Fruit fly (Drosophila melanogaster) whole organism, embryonic: ENCODE data around the gene wrd.

Source experiments
- BEAF-32 ChIP-seq: fragments of 200-800 bp; sonication (Bioruptor generic); optimal IDR thresholded peaks from 3 replicates; lab custom pipeline; 2017; ENCODE audit warnings: missing biosample characterization, missing genetic modification characterization, mild to moderate bottlenecking, moderate library complexity, missing genetic modification reagents
- Bteb2 ChIP-seq: fragments of 200-800 bp; sonication (Bioruptor generic); optimal IDR thresholded peaks from 2 replicates; lab custom pipeline; 2016; ENCODE audit warnings: missing biosample characterization, missing genetic modification characterization
- CG11085 ChIP-seq: fragments of 200-800 bp; sonication (Bioruptor generic); IDR thresholded peaks from 2 replicates; pipeline ENCODE4 v1.3.6; 2022; ENCODE audit warnings: missing biosample characterization, missing genetic modification characterization
- CG11695 ChIP-seq: fragments of 200-800 bp; sonication (Bioruptor generic); IDR thresholded peaks from 3 replicates; pipeline ENCODE4 v1.3.6; 2022; ENCODE audit warnings: missing biosample characterization, missing genetic modification characterization
- CG13424 ChIP-seq: fragments of 200-800 bp; sonication (Bioruptor generic); optimal IDR thresholded peaks from 2 replicates; lab custom pipeline; 2019; ENCODE audit warnings: missing biosample characterization, mild to moderate bottlenecking, missing genetic modification characterization, moderate library complexity
- CG14014 ChIP-seq: fragments of 200-800 bp; sonication (Bioruptor generic); IDR thresholded peaks from 2 replicates; pipeline ENCODE4 v1.3.6; 2022; ENCODE audit warnings: missing biosample characterization, missing genetic modification characterization
- CG1529 ChIP-seq: fragments of 200-800 bp; sonication (Bioruptor generic); optimal IDR thresholded peaks from 3 replicates; lab custom pipeline; 2018; ENCODE audit warnings: missing biosample characterization, missing genetic modification characterization
- CG15601 ChIP-seq: fragments of 200-800 bp; sonication (Bioruptor generic); optimal IDR thresholded peaks from 3 replicates; lab custom pipeline; 2019; ENCODE audit warnings: missing biosample characterization, mild to moderate bottlenecking, missing genetic modification characterization, moderate library complexity
- CG17359 ChIP-seq: fragments of 200-800 bp; sonication (Bioruptor generic); optimal IDR thresholded peaks from 3 replicates; lab custom pipeline; 2018; ENCODE audit warnings: missing biosample characterization, mild to moderate bottlenecking, missing genetic modification characterization, moderate library complexity
- CG18599 ChIP-seq: fragments of 200-800 bp; sonication (Bioruptor generic); optimal IDR thresholded peaks from 3 replicates; lab custom pipeline; 2017; ENCODE audit warnings: missing biosample characterization, missing genetic modification characterization, mild to moderate bottlenecking, moderate library complexity, missing genetic modification reagents
- CG3847 ChIP-seq: fragments of 200-800 bp; sonication (Bioruptor generic); IDR thresholded peaks from 2 replicates; pipeline ENCODE4 v1.3.6; 2022; ENCODE audit warnings: missing biosample characterization, missing genetic modification characterization
- CG4282 ChIP-seq: fragments of 200-800 bp; sonication (Bioruptor generic); optimal IDR thresholded peaks from 2 replicates; lab custom pipeline; 2016; ENCODE audit warnings: missing biosample characterization, missing genetic modification characterization
- CG5953 ChIP-seq: fragments of 200-800 bp; sonication (Bioruptor generic); IDR thresholded peaks from 2 replicates; pipeline ENCODE4 v1.3.6; 2022; ENCODE audit warnings: missing biosample characterization, missing genetic modification characterization
- CG6272 ChIP-seq: fragments of 200-800 bp; sonication (Bioruptor generic); IDR thresholded peaks from 2 replicates; pipeline ENCODE4 v1.3.6; 2022; ENCODE audit warnings: missing biosample characterization, missing genetic modification characterization
- CG8359 ChIP-seq: fragments of 200-800 bp; sonication (Bioruptor generic); optimal IDR thresholded peaks from 2 replicates; lab custom pipeline; 2017; ENCODE audit warnings: missing biosample characterization, mild to moderate bottlenecking, missing genetic modification characterization, borderline replicate concordance
- CG8765 ChIP-seq: fragments of 200-800 bp; sonication (Bioruptor generic); IDR thresholded peaks from 2 replicates; pipeline ENCODE4 v1.3.6; 2022; ENCODE audit warnings: missing biosample characterization, missing genetic modification characterization
- CHES-1-like ChIP-seq: fragments of 200-800 bp; sonication (Bioruptor generic); optimal IDR thresholded peaks from 2 replicates; lab custom pipeline; 2016; ENCODE audit warnings: missing biosample characterization, missing genetic modification characterization
- CTCF ChIP-seq: fragments of 200-800 bp; sonication (Bioruptor generic); optimal IDR thresholded peaks from 2 replicates; lab custom pipeline; 2017; ENCODE audit warnings: missing biosample characterization, mild to moderate bottlenecking, missing genetic modification characterization, moderate library complexity
- Chrac-16 ChIP-seq: fragments of 200-800 bp; sonication (Bioruptor generic); optimal IDR thresholded peaks from 3 replicates; lab custom pipeline; 2016; ENCODE audit warnings: missing biosample characterization, missing genetic modification characterization
- D19B ChIP-seq: fragments of 200-800 bp; sonication (Bioruptor generic); optimal IDR thresholded peaks from 2 replicates; lab custom pipeline; 2017; ENCODE audit warnings: missing biosample characterization, mild to moderate bottlenecking, missing genetic modification characterization
- Dbx ChIP-seq: fragments of 200-800 bp; sonication (Bioruptor generic); IDR thresholded peaks from 3 replicates; pipeline ENCODE4 v1.3.6; 2022; ENCODE audit warnings: missing biosample characterization, missing genetic modification characterization
- Dref ChIP-seq: fragments of 200-800 bp; sonication (Bioruptor generic); IDR thresholded peaks from 2 replicates; pipeline ENCODE4 v1.3.6; 2022; ENCODE audit warnings: missing biosample characterization, missing genetic modification characterization
- Gug ChIP-seq: fragments of 200-800 bp; sonication (Bioruptor generic); IDR thresholded peaks from 4 replicates; pipeline ENCODE4 v1.3.6; 2022; ENCODE audit warnings: missing biosample characterization, missing genetic modification characterization
- Lim3 ChIP-seq: fragments of 200-800 bp; sonication (Bioruptor generic); IDR thresholded peaks from 2 replicates; pipeline ENCODE4 v1.3.6; 2022; ENCODE audit warnings: missing biosample characterization, missing genetic modification characterization
- MTF-1 ChIP-seq: fragments of 200-800 bp; sonication (Bioruptor generic); optimal IDR thresholded peaks from 2 replicates; lab custom pipeline; 2018; ENCODE audit warnings: missing biosample characterization, mild to moderate bottlenecking, missing genetic modification characterization, borderline replicate concordance
- Med ChIP-seq: fragments of 200-800 bp; sonication (Bioruptor generic); peaks from one replicate; lab custom pipeline; 2016; ENCODE audit warnings: missing biosample characterization, missing genetic modification characterization, mild to moderate bottlenecking, inconsistent platforms, moderate library complexity
- Meics ChIP-seq: fragments of 200-800 bp; sonication (Bioruptor generic); optimal IDR thresholded peaks from 2 replicates; lab custom pipeline; 2017; ENCODE audit warnings: missing biosample characterization, mild to moderate bottlenecking, missing genetic modification characterization
- Neu2 ChIP-seq: fragments of 200-800 bp; sonication (Bioruptor generic); optimal IDR thresholded peaks from 3 replicates; lab custom pipeline; 2016; ENCODE audit warnings: missing biosample characterization, missing genetic modification characterization, borderline replicate concordance
- Nf-YC ChIP-seq: fragments of 200-800 bp; optimal IDR thresholded peaks from 3 replicates; lab custom pipeline; 2019; ENCODE audit warnings: missing biosample characterization, mild to moderate bottlenecking, missing genetic modification characterization, moderate library complexity
- NfI ChIP-seq: fragments of 200-800 bp; sonication (Bioruptor generic); optimal IDR thresholded peaks from 3 replicates; lab custom pipeline; 2018; ENCODE audit warnings: missing biosample characterization, mild to moderate bottlenecking, missing genetic modification characterization, moderate library complexity
- Opbp ChIP-seq: fragments of 200-800 bp; sonication (Bioruptor generic); IDR thresholded peaks from 3 replicates; pipeline ENCODE4 v1.3.6; 2022; ENCODE audit warnings: missing biosample characterization, missing genetic modification characterization; ENCODE audit not compliant: partially characterized antibody
- Stat92E ChIP-seq, 3 experiments: fragments of >200 bp in 2 of 3; fragments of 200-800 bp in 1 of 3; sonication (Bioruptor generic) in 1 of 3; optimal IDR thresholded peaks; 2 replicates each; lab custom pipeline; 2017 to 2019; ENCODE audit warnings: missing biosample characterization in 3 of 3, missing genetic modification characterization in 3 of 3, mild to moderate bottlenecking in 1 of 3, moderate library complexity in 1 of 3
- Vsx1 ChIP-seq: fragments of 200-800 bp; sonication (Bioruptor generic); optimal IDR thresholded peaks from 2 replicates; lab custom pipeline; 2017; ENCODE audit warnings: missing biosample characterization, mild to moderate bottlenecking, missing genetic modification characterization, missing genetic modification reagents
- YL-1 ChIP-seq: fragments of 200-800 bp; sonication (Bioruptor generic); optimal IDR thresholded peaks from 3 replicates; lab custom pipeline; 2017; ENCODE audit warnings: missing biosample characterization, mild to moderate bottlenecking, missing genetic modification characterization
- ab ChIP-seq: fragments of 200-800 bp; sonication (Bioruptor generic); optimal IDR thresholded peaks from 2 replicates; lab custom pipeline; 2016; ENCODE audit warnings: missing biosample characterization, missing genetic modification characterization
- crp ChIP-seq, 2 experiments: fragments of 200-800 bp; sonication (Bioruptor generic); optimal IDR thresholded peaks; 2 replicates in 1 of 2; 3 replicates in 1 of 2; lab custom pipeline; 2017; ENCODE audit warnings: missing biosample characterization in 2 of 2, missing genetic modification characterization in 2 of 2, mild to moderate bottlenecking in 1 of 2, moderate library complexity in 1 of 2
- da ChIP-seq: fragments of 200-800 bp; sonication (Bioruptor generic); optimal IDR thresholded peaks from 2 replicates; lab custom pipeline; 2016; ENCODE audit warnings: missing biosample characterization, missing genetic modification characterization
- dan ChIP-seq: fragments of 200-800 bp; sonication (Bioruptor generic); IDR thresholded peaks from 2 replicates; pipeline ENCODE4 v1.3.6; 2022; ENCODE audit warnings: missing biosample characterization, missing genetic modification characterization
- eve ChIP-seq, 2 experiments: fragments of >200 bp; optimal IDR thresholded peaks; 2 replicates each; lab custom pipeline; 2017; ENCODE audit warnings: missing biosample characterization in 2 of 2, missing genetic modification characterization in 2 of 2
- ewg ChIP-seq: fragments of 200-800 bp; sonication (Bioruptor generic); optimal IDR thresholded peaks from 3 replicates; lab custom pipeline; 2017; ENCODE audit warnings: mild to moderate bottlenecking, missing biosample characterization, missing genetic modification reagents, missing genetic modification characterization
- ftz-f1 ChIP-seq: fragments of 200-800 bp; sonication (Bioruptor generic); optimal IDR thresholded peaks from 2 replicates; lab custom pipeline; 2016; ENCODE audit warnings: missing biosample characterization, missing genetic modification characterization
- kni ChIP-seq: fragments of 200-800 bp; sonication (Bioruptor generic); optimal IDR thresholded peaks from 3 replicates; lab custom pipeline; 2017; ENCODE audit warnings: mild to moderate bottlenecking, missing biosample characterization, missing genetic modification reagents, missing genetic modification characterization
- nau ChIP-seq: fragments of 200-800 bp; sonication (Bioruptor generic); optimal IDR thresholded peaks from 3 replicates; lab custom pipeline; 2017; ENCODE audit warnings: missing biosample characterization, mild to moderate bottlenecking, missing genetic modification characterization, missing genetic modification reagents
- nerfin-2 ChIP-seq: fragments of 200-800 bp; sonication (Bioruptor generic); IDR thresholded peaks from 2 replicates; pipeline ENCODE4 v1.3.6; 2022; ENCODE audit warnings: missing biosample characterization, missing genetic modification characterization; ENCODE audit not compliant: partially characterized antibody
- onecut ChIP-seq: fragments of 200-800 bp; sonication (Bioruptor generic); IDR thresholded peaks from 2 replicates; pipeline ENCODE4 v1.3.6; 2022; ENCODE audit warnings: missing biosample characterization, missing genetic modification characterization
- pb ChIP-seq: fragments of 200-800 bp; sonication (Bioruptor generic); optimal IDR thresholded peaks from 3 replicates; lab custom pipeline; 2016; ENCODE audit warnings: missing biosample characterization, missing genetic modification characterization
- salm ChIP-seq: fragments of 200-800 bp; sonication (Bioruptor generic); optimal IDR thresholded peaks from 2 replicates; lab custom pipeline; 2018; ENCODE audit warnings: missing biosample characterization, mild to moderate bottlenecking, missing genetic modification characterization
- scrt ChIP-seq: fragments of 200-800 bp; sonication (Bioruptor generic); optimal IDR thresholded peaks from 2 replicates; lab custom pipeline; 2018; ENCODE audit warnings: missing biosample characterization, mild to moderate bottlenecking, missing genetic modification characterization, moderate library complexity
- twi ChIP-seq: fragments of 200-800 bp; optimal IDR thresholded peaks from 2 replicates; lab custom pipeline; 2019; ENCODE audit warnings: missing biosample characterization, mild to moderate bottlenecking, missing genetic modification characterization, moderate library complexity
- zen ChIP-seq: fragments of 200-800 bp; sonication (Bioruptor generic); optimal IDR thresholded peaks from 3 replicates; lab custom pipeline; 2018; ENCODE audit warnings: missing biosample characterization, mild to moderate bottlenecking, missing genetic modification characterization, moderate library complexity

The wrd gene

dm6 chr3R:18160165-18160814 lies 7.3 kb upstream of the wrd start (continued):
- TF ChIP-seq Dref (no peak), CG11695 (GFP tag; lab: Robert Waterston, UW) (no peak), Lim3 (GFP tag; lab: Robert Waterston, UW) (no peak), salm (tag; lab: Kevin White, UChicago) (no peak), Opbp (no peak), CG14014 (GFP tag; lab: Robert Waterston, UW) (no peak), CTCF (no peak), Neu2 (GFP tag; lab: Kevin White, UChicago) (no peak), NfI (GFP tag; lab: Kevin White, UChicago) (no peak), BEAF-32 (GFP tag; lab: Kevin White, UChicago) (no peak), CG18599 (GFP tag; lab: Kevin White, UChicago) (peak; percentile 42), da (GFP tag; lab: Kevin White, UChicago) (no peak), Bteb2 (GFP tag; lab: Kevin White, UChicago) (no peak), CG8765 (GFP tag; lab: Robert Waterston, UW) (no peak), onecut (GFP tag; lab: Robert Waterston, UW) (peak; percentile 97), CG1529 (GFP tag; lab: Kevin White, UChicago) (no peak), Med (GFP tag; lab: Kevin White, UChicago) (peak; percentile 62), CG5953 (GFP tag; lab: Robert Waterston, UW) (no peak), pb (no peak), Chrac-16 (GFP tag; lab: Kevin White, UChicago) (no peak), nau (GFP tag; lab: Kevin White, UChicago) (no peak), Nf-YC (tag; lab: Kevin White, UChicago) (peak; percentile 8), CG17359 (no peak), ftz-f1 (GFP tag; lab: Kevin White, UChicago) (peak; percentile 68), Stat92E (GFP tag; optimal IDR thresholded peaks at IDR 0.05; lab: Kevin White, UChicago) (no peak), dan (GFP tag; lab: Robert Waterston, UW) (no peak), YL-1 (GFP tag; lab: Kevin White, UChicago) (no peak), twi (tag; lab: Kevin White, UChicago) (no peak), CG3847 (GFP tag; lab: Robert Waterston, UW) (no peak), CG15601 (tag; lab: Kevin White, UChicago) (no peak), CG13424 (tag; lab: Kevin White, UChicago) (no peak), eve (GFP tag; optimal IDR thresholded peaks at IDR 0.05; lab: Kevin White, UChicago) (no peak), MTF-1 (no peak), CHES-1-like (GFP tag; lab: Kevin White, UChicago) (no peak), CG8359 (GFP tag; lab: Kevin White, UChicago) (no peak), Meics (GFP tag; lab: Kevin White, UChicago) (no peak), zen (tag; lab: Kevin White, UChicago) (no peak), CG11085 (GFP tag; lab: Robert Waterston, UW) (no peak), Dbx (GFP tag; lab: Robert Waterston, UW) (no peak), ab (GFP tag; lab: Kevin White, UChicago) (no peak), scrt (GFP tag; lab: Kevin White, UChicago) (peak; percentile 83), CG6272 (GFP tag; lab: Robert Waterston, UW) (no peak), ewg (GFP tag; lab: Kevin White, UChicago) (peak; percentile 94), kni (GFP tag; lab: Kevin White, UChicago) (no peak), Gug (no peak), D19B (GFP tag; lab: Kevin White, UChicago) (no peak), Vsx1 (no peak), CG4282 (GFP tag; lab: Kevin White, UChicago) (no peak), nerfin-2 (GFP tag; lab: Robert Waterston, UW) (no peak), crp (GFP tag; optimal IDR thresholded peaks at IDR 0.05; lab: Kevin White, UChicago) (no peak)
